Fruit fly (Drosophila melanogaster) whole organism, embryonic: ENCODE measurements around the gene Qsox2.

Experiments used
- Atf-2 ChIP-seq: fragments of 200-800 bp; sonication (Bioruptor generic); optimal IDR thresholded peaks from 2 replicates; lab custom pipeline; 2016; ENCODE audit warnings: missing biosample characterization, missing genetic modification characterization
- CG13296 ChIP-seq: fragments of 200-800 bp; sonication (Bioruptor generic); optimal IDR thresholded peaks from 3 replicates; lab custom pipeline; 2018; ENCODE audit warnings: missing biosample characterization, mild to moderate bottlenecking, missing genetic modification characterization
- CG13894 ChIP-seq: fragments of 200-800 bp; sonication (Bioruptor generic); optimal IDR thresholded peaks from 3 replicates; lab custom pipeline; 2018; ENCODE audit warnings: missing biosample characterization, mild to moderate bottlenecking, missing genetic modification characterization, moderate library complexity
- CG17186 ChIP-seq: fragments of 200-800 bp; sonication (Bioruptor generic); optimal IDR thresholded peaks from 3 replicates; lab custom pipeline; 2017; ENCODE audit warnings: missing biosample characterization, missing genetic modification reagents, missing genetic modification characterization
- CG17361 ChIP-seq: fragments of 200-800 bp; sonication (Bioruptor generic); IDR thresholded peaks from 3 replicates; pipeline ENCODE4 v1.3.6; 2022; ENCODE audit warnings: missing biosample characterization, missing genetic modification characterization
- CG2712 ChIP-seq: fragments of 200-800 bp; optimal IDR thresholded peaks from 3 replicates; lab custom pipeline; 2019; ENCODE audit warnings: missing biosample characterization, mild to moderate bottlenecking, missing genetic modification characterization, moderate library complexity
- CG34422 ChIP-seq: fragments of 200-800 bp; sonication (Bioruptor generic); IDR thresholded peaks from 3 replicates; pipeline ENCODE4 v1.3.6; 2022; ENCODE audit warnings: missing biosample characterization, missing genetic modification characterization
- CG8290 ChIP-seq, 3 experiments: fragments of 200-800 bp; sonication (Bioruptor generic); optimal IDR thresholded peaks; 2 replicates each; lab custom pipeline; 2016 to 2019; ENCODE audit warnings: missing biosample characterization in 3 of 3, missing genetic modification characterization in 3 of 3, mild to moderate bottlenecking in 2 of 3, moderate library complexity in 1 of 3
- CG9876 ChIP-seq: fragments of 200-800 bp; sonication (Bioruptor generic); optimal IDR thresholded peaks from 2 replicates; lab custom pipeline; 2016; ENCODE audit warnings: missing biosample characterization, missing genetic modification characterization
- Dfd ChIP-seq, 2 experiments: fragments of >200 bp; optimal IDR thresholded peaks; 2 replicates each; lab custom pipeline; 2017; ENCODE audit warnings: missing biosample characterization in 2 of 2, missing genetic modification characterization in 2 of 2
- Dip2 ChIP-seq: fragments of 200-800 bp; sonication (Bioruptor generic); IDR thresholded peaks from 2 replicates; pipeline ENCODE4 v1.3.6; 2022; ENCODE audit warnings: missing biosample characterization, missing genetic modification characterization
- Drgx ChIP-seq: fragments of 200-800 bp; sonication (Bioruptor generic); IDR thresholded peaks from 2 replicates; pipeline ENCODE4 v1.3.6; 2022; ENCODE audit warnings: missing biosample characterization, missing genetic modification characterization
- GATAe ChIP-seq: fragments of 200-800 bp; sonication (Bioruptor generic); conservative IDR thresholded peaks from 2 replicates; pipeline ENCODE4 v1.3.6; 2022; ENCODE audit warnings: missing biosample characterization, missing genetic modification characterization
- HLH4C ChIP-seq: fragments of 200-800 bp; sonication (Bioruptor generic); IDR thresholded peaks from 3 replicates; pipeline ENCODE4 v1.3.6; 2022; ENCODE audit warnings: missing biosample characterization, missing genetic modification characterization; ENCODE audit not compliant: partially characterized antibody
- Hmx ChIP-seq: fragments of 200-800 bp; sonication (Bioruptor generic); optimal IDR thresholded peaks from 2 replicates; lab custom pipeline; 2016; ENCODE audit warnings: missing biosample characterization, missing genetic modification characterization
- MESR4 ChIP-seq: fragments of 200-800 bp; sonication (Bioruptor generic); optimal IDR thresholded peaks from 2 replicates; lab custom pipeline; 2018; ENCODE audit warnings: missing biosample characterization, mild to moderate bottlenecking, missing genetic modification characterization, moderate library complexity
- Nf-YB ChIP-seq: fragments of 200-800 bp; sonication (Bioruptor generic); optimal IDR thresholded peaks from 3 replicates; lab custom pipeline; 2019; ENCODE audit warnings: missing biosample characterization, mild to moderate bottlenecking, missing genetic modification characterization, moderate library complexity
- Sin3A ChIP-seq: fragments of >200 bp; optimal IDR thresholded peaks from 2 replicates; lab custom pipeline; 2018
- Sry-β ChIP-seq: fragments of 200-800 bp; sonication (Bioruptor generic); optimal IDR thresholded peaks from 2 replicates; lab custom pipeline; 2018; ENCODE audit warnings: missing biosample characterization, mild to moderate bottlenecking, missing genetic modification characterization, moderate library complexity
- Tbp ChIP-seq: fragments of >200 bp; optimal IDR thresholded peaks from 2 replicates; lab custom pipeline; 2018; ENCODE audit warnings: missing biosample characterization, missing genetic modification characterization
- Trl ChIP-seq, 3 experiments: fragments of >200 bp in 2 of 3; fragments of 200-800 bp in 1 of 3; sonication (Bioruptor generic) in 1 of 3; optimal IDR thresholded peaks; 2 replicates in 1 of 3; 3 replicates in 2 of 3; lab custom pipeline; 2016 to 2017; ENCODE audit warnings: missing biosample characterization in 1 of 3, missing genetic modification characterization in 1 of 3
- ap ChIP-seq: fragments of 200-800 bp; sonication (Bioruptor generic); IDR thresholded peaks from 2 replicates; pipeline ENCODE4 v1.3.6; 2022; ENCODE audit warnings: missing biosample characterization, missing genetic modification characterization
- bsh ChIP-seq, 2 experiments: fragments of 200-800 bp; sonication (Bioruptor generic); optimal IDR thresholded peaks; 2 replicates each; lab custom pipeline; 2017 to 2018; ENCODE audit warnings: mild to moderate bottlenecking in 2 of 2, missing biosample characterization in 2 of 2, missing genetic modification characterization in 2 of 2, moderate library complexity in 1 of 2
- ci ChIP-seq: fragments of 200-800 bp; sonication (Bioruptor generic); IDR thresholded peaks from 3 replicates; pipeline ENCODE4 v1.3.6; 2022; ENCODE audit warnings: missing biosample characterization, missing genetic modification characterization
- crol ChIP-seq: fragments of 200-800 bp; sonication (Bioruptor generic); IDR thresholded peaks from 2 replicates; pipeline ENCODE4 v1.3.6; 2022; ENCODE audit warnings: missing biosample characterization, missing genetic modification characterization
- dysf ChIP-seq: fragments of 200-800 bp; sonication (Bioruptor generic); IDR thresholded peaks from 3 replicates; pipeline ENCODE4 v1.3.6; 2022; ENCODE audit warnings: missing biosample characterization, missing genetic modification characterization
- gro ChIP-seq: fragments of 200-800 bp; sonication (Bioruptor generic); optimal IDR thresholded peaks from 2 replicates; lab custom pipeline; 2016; ENCODE audit warnings: missing biosample characterization, missing genetic modification characterization
- ken ChIP-seq: fragments of 200-800 bp; sonication (Bioruptor generic); IDR thresholded peaks from 3 replicates; pipeline ENCODE4 v1.3.6; 2022; ENCODE audit warnings: missing biosample characterization, missing genetic modification characterization
- nom ChIP-seq: fragments of 200-800 bp; sonication (Bioruptor generic); optimal IDR thresholded peaks from 2 replicates; lab custom pipeline; 2017; ENCODE audit warnings: missing biosample characterization, missing genetic modification characterization, mild to moderate bottlenecking, moderate library complexity, missing genetic modification reagents
- schlank ChIP-seq: fragments of 200-800 bp; sonication (Bioruptor generic); optimal IDR thresholded peaks from 2 replicates; lab custom pipeline; 2018; ENCODE audit warnings: missing biosample characterization, mild to moderate bottlenecking, missing genetic modification characterization
- sens-2 ChIP-seq: fragments of 200-800 bp; sonication (Bioruptor generic); IDR thresholded peaks from 2 replicates; pipeline ENCODE4 v1.3.6; 2022; ENCODE audit warnings: missing biosample characterization, missing genetic modification characterization
- shn ChIP-seq: fragments of 200-800 bp; sonication (Bioruptor generic); optimal IDR thresholded peaks from 3 replicates; lab custom pipeline; 2016; ENCODE audit warnings: missing biosample characterization, missing genetic modification characterization
- toy ChIP-seq: fragments of 200-800 bp; sonication (Bioruptor generic); IDR thresholded peaks from 2 replicates; pipeline ENCODE4 v1.3.6; 2022; ENCODE audit warnings: missing biosample characterization, missing genetic modification characterization
- ttk ChIP-seq: fragments of 200-800 bp; sonication (Bioruptor generic); IDR thresholded peaks from 2 replicates; pipeline ENCODE4 v2.1.2; 2022; ENCODE audit warnings: missing biosample characterization, missing genetic modification characterization
- vfl ChIP-seq: fragments of 200-800 bp; sonication (Bioruptor generic); optimal IDR thresholded peaks from 2 replicates; lab custom pipeline; 2016; ENCODE audit warnings: missing biosample characterization, missing genetic modification characterization
- z ChIP-seq: fragments of 200-800 bp; sonication (Bioruptor generic); IDR thresholded peaks from 3 replicates; pipeline ENCODE4 v1.3.6; 2022; ENCODE audit warnings: missing biosample characterization, missing genetic modification characterization

Gene Qsox2

dm6 chr3R:21943982-21944627 is 30.6 kb downstream of the Qsox2 start:
- TF ChIP-seq gro (GFP tag; lab: Kevin White, UChicago) (no peak), crol (GFP tag; lab: Robert Waterston, UW) (no peak), MESR4 (no peak), ken (no peak), Nf-YB (GFP tag; lab: Kevin White, UChicago) (no peak), bsh (GFP tag; optimal IDR thresholded peaks at IDR 0.05; lab: Kevin White, UChicago) (peak in 1 of 2 experiments; percentile 13), Dfd (GFP tag; optimal IDR thresholded peaks at IDR 0.05; lab: Kevin White, UChicago) (peak in 1 of 2 experiments; percentile 80), ttk (GFP tag; lab: Robert Waterston, UW) (no peak), Sry-β (GFP tag; lab: Kevin White, UChicago) (no peak), CG17186 (GFP tag; lab: Kevin White, UChicago) (no peak), ap (GFP tag; lab: Robert Waterston, UW) (no peak), ci (GFP tag; lab: Robert Waterston, UW) (no peak), nom (GFP tag; lab: Kevin White, UChicago) (peak; percentile 65), Sin3A (lab: Kevin White, UChicago) (no peak), Dip2 (GFP tag; lab: Robert Waterston, UW) (no peak), Hmx (GFP tag; lab: Kevin White, UChicago) (no peak), toy (GFP tag; lab: Robert Waterston, UW) (no peak)

- TF ChIP-seq sens-2: no peak
- no peak for TF ChIP-seq Atf-2 (GFP tag; lab: Kevin White, UChicago)
- no peak for TF ChIP-seq CG2712 (tag; lab: Kevin White, UChicago)
- TF ChIP-seq GATAe (GFP tag; lab: Robert Waterston, UW): no peak
- TF ChIP-seq CG13296 (GFP tag; lab: Kevin White, UChicago): no peak
- no peak for TF ChIP-seq dysf
- no peak for TF ChIP-seq CG17361 (GFP tag; lab: Robert Waterston, UW)
- no peak for TF ChIP-seq CG9876 (GFP tag; lab: Kevin White, UChicago)
Measured at dm6 chr3R:21944666-21945065, 31.1 kb downstream of the Qsox2 start.

- TF ChIP-seq shn (no peak), vfl (GFP tag; lab: Kevin White, UChicago) (no peak), CG13894 (tag; lab: Kevin White, UChicago) (no peak), HLH4C (GFP tag; lab: Robert Waterston, UW) (peak; percentile 26; the same call in 1 of the 3 replicates)
Measured at dm6 chr3R:21945754-21946153, 32.2 kb downstream of the Qsox2 start.

- peak; percentile 69 for TF ChIP-seq nom (GFP tag; lab: Kevin White, UChicago)
- TF ChIP-seq Drgx (GFP tag; lab: Robert Waterston, UW): 0 out of 2 replicates have a peak, but pooled peaks have one; percentile 11
- TF ChIP-seq Tbp (GFP tag; lab: Kevin White, UChicago): no peak
Measured at dm6 chr3R:21948081-21948480, 34.5 kb downstream of the Qsox2 start.

- TF ChIP-seq CG8290 (GFP tag; optimal IDR thresholded peaks at IDR 0.05; lab: Kevin White, UChicago): no peak
- no peak for TF ChIP-seq CG8290 (tag; optimal IDR thresholded peaks at IDR 0.05; lab: Kevin White, UChicago)
- TF ChIP-seq Drgx (GFP tag; lab: Robert Waterston, UW): peak; percentile 65
- TF ChIP-seq z (GFP tag; lab: Robert Waterston, UW): peak; percentile 93
- no peak for TF ChIP-seq schlank (tag; lab: Kevin White, UChicago)
- TF ChIP-seq CG34422 (GFP tag; lab: Robert Waterston, UW): 0 out of 3 replicates have a peak, but pooled peaks have one; percentile 25
- TF ChIP-seq nom (GFP tag; lab: Kevin White, UChicago): peak; percentile 47
- peak in 1 of 2 experiments; percentile 80 for TF ChIP-seq bsh (GFP tag; optimal IDR thresholded peaks at IDR 0.05; lab: Kevin White, UChicago)
- peak in 1 of 2 experiments; percentile 56 for TF ChIP-seq Trl (optimal IDR thresholded peaks at IDR 0.05; lab: Kevin White, UChicago)
- TF ChIP-seq Trl (GFP tag; optimal IDR thresholded peaks at IDR 0.05; lab: Kevin White, UChicago): no peak
Measured at dm6 chr3R:21948691-21949560, 35.4 kb downstream of the Qsox2 start, which contains the start of gene Eip93F. Eip93F (plus strand) TSS chr3R:21949114.
